Worm (Caenorhabditis elegans): ENCODE data around the gene R04D3.4.

DNA sequence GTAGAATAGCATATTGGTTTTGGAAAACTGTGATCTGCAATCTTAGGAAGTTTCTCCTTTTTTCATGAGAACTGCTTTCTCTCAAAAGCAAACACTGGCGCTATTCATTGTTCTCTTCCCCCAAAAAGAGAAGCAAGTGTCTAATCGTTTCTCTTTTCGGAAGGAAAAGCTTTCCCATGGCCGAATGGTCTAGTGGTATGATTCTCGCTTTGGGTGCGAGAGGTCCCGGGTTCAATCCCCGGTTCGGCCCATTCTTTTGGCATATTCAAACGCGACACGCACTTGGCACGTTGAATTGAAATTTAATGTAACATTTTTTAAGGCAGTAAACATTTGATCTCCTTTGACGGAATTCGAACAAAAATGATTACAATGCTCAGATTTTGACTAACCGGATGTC lies 19.2 kb upstream of the R04D3.4 start:
- TF ChIP-seq him-1 (tag; optimal IDR thresholded peaks at IDR 0.05), result no peak
- TF ChIP-seq dao-5 (tag; optimal IDR thresholded peaks at IDR 0.05), result no peak
- no peak for TF ChIP-seq W03F9.2 (tag; optimal IDR thresholded peaks at IDR 0.05)

Measured in whole organism, L4/young adult.